Worm (Caenorhabditis elegans): ENCODE measurements around the gene fip-7.
A peak's percentile ranks its signal among the peaks of the same experiment; 100 is the strongest.
"Not testable (repeated sequence)": the region's sequence is repeated elsewhere in the genome, so short reads cannot be mapped to it uniquely, and the experiment has no call there.

Gene fip-7

ce11 chrIV:16643782-16644181, 17.8 kb downstream of the fip-7 start:
- no peak for TF ChIP-seq D1046.2 (GFP tag; IDR thresholded peaks at IDR 0.05)
- TF ChIP-seq lin-38 (GFP tag; IDR thresholded peaks at IDR 0.05) = no peak
- TF ChIP-seq ceh-28 (tag; optimal IDR thresholded peaks at IDR 0.05) = peak; percentile 97
- no peak for TF ChIP-seq dmd-8 (GFP tag; IDR thresholded peaks at IDR 0.05)

- TF ChIP-seq ceh-28 (tag; optimal IDR thresholded peaks at IDR 0.05) = peak; percentile 40
Measured at ce11 chrIV:16644979-16645378, 19.0 kb downstream of the fip-7 start.

- TF ChIP-seq ztf-7 (tag; optimal IDR thresholded peaks at IDR 0.05) (no peak), R02D3.7 (tag; optimal IDR thresholded peaks at IDR 0.05) (no peak), Y48G9A.11 (GFP tag; IDR thresholded peaks at IDR 0.05) (no peak), nhr-76 (tag; optimal IDR thresholded peaks at IDR 0.05) (no peak), T26A8.4 (GFP tag; IDR thresholded peaks at IDR 0.05) (no peak), ceh-82 (tag; optimal IDR thresholded peaks at IDR 0.05) (no peak), snpc-4 (tag; optimal IDR thresholded peaks at IDR 0.05) (no peak), madf-5 (GFP tag; IDR thresholded peaks at IDR 0.05) (no peak), ceh-28 (tag; optimal IDR thresholded peaks at IDR 0.05) (peak; percentile 89), lin-29 (GFP tag; IDR thresholded peaks at IDR 0.05) (no peak), aha-1 (tag) (peak; percentile 45), attf-4 (tag; optimal IDR thresholded peaks at IDR 0.05) (no peak)
Measured at ce11 chrIV:16645492-16646191, 19.6 kb downstream of the fip-7 start.

- not testable (repeated sequence) for TF ChIP-seq aly-2 (tag; optimal IDR thresholded peaks at IDR 0.05); ztf-11 (tag; optimal IDR thresholded peaks at IDR 0.05); F44E2.7 (GFP tag; IDR thresholded peaks at IDR 0.05)
Measured at ce11 chrIV:16646192-16646544, 20.2 kb downstream of the fip-7 start, which contains the start of gene Y51H4A.13. Gene Y51H4A.13, minus strand, starts transcription at chrIV:16646373.

ce11 chrIV:16648414-16648813, 22.4 kb downstream of the fip-7 start:
- TF ChIP-seq set-16 (GFP tag; IDR thresholded peaks at IDR 0.05) = peak; percentile 87

- TF ChIP-seq set-16 (GFP tag; IDR thresholded peaks at IDR 0.05) = peak; percentile 96
Measured at ce11 chrIV:16650256-16650655, 24.2 kb downstream of the fip-7 start.

- peak; percentile 22; the same call in 1 of the 2 replicates for TF ChIP-seq egl-43 (GFP tag; IDR thresholded peaks at IDR 0.05)
- peak; percentile 88 for TF ChIP-seq set-16 (GFP tag; IDR thresholded peaks at IDR 0.05)
Measured at ce11 chrIV:16651004-16651403, 25.0 kb downstream of the fip-7 start.

ce11 chrIV:16655783-16656182, 29.8 kb downstream of the fip-7 start, which contains the start of gene set-26:
Gene set-26, minus strand, starts transcription at chrIV:16655883.
- not testable (repeated sequence) for TF ChIP-seq Y48G9A.11 (GFP tag; IDR thresholded peaks at IDR 0.05); arid-1 (GFP tag; conservative IDR thresholded peaks at IDR 0.05); fos-1 (tag; optimal IDR thresholded peaks at IDR 0.05)

ce11 chrIV:16656232-16656631, 30.2 kb downstream of the fip-7 start, which contains the start of gene tsr-2:
Gene tsr-2, plus strand, starts transcription at chrIV:16656613.
- TF ChIP-seq ama-1 (optimal IDR thresholded peaks at IDR 0.05) (peak; percentile 71), nhr-48 (tag; optimal IDR thresholded peaks at IDR 0.05) (peak; percentile 46), R02D3.7 (tag; optimal IDR thresholded peaks at IDR 0.05) (no peak), daf-8 (GFP tag; IDR thresholded peaks at IDR 0.05) (no peak), mep-1 (tag; optimal IDR thresholded peaks at IDR 0.05) (peak; percentile 92), D1046.2 (GFP tag; IDR thresholded peaks at IDR 0.05) (no peak), madf-5 (GFP tag; IDR thresholded peaks at IDR 0.05) (no peak), spr-1 (tag; optimal IDR thresholded peaks at IDR 0.05) (peak; percentile 25), rbr-2 (tag; optimal IDR thresholded peaks at IDR 0.05) (peak; percentile 86), F44E2.7 (GFP tag; IDR thresholded peaks at IDR 0.05) (no peak), lin-13 (GFP tag; optimal IDR thresholded peaks at IDR 0.05) (peak; percentile 66), php-3 (GFP tag; IDR thresholded peaks at IDR 0.05) (no peak), jun-1 (tag; optimal IDR thresholded peaks at IDR 0.05) (peak; percentile 29), nhr-77 (tag; optimal IDR thresholded peaks at IDR 0.05) (peak; percentile 42), zip-11 (GFP tag; IDR thresholded peaks at IDR 0.05) (no peak), madf-9 (GFP tag; conservative IDR thresholded peaks at IDR 0.05) (peak; percentile 56; the same call in 1 of the 2 replicates), duxl-1 (tag; optimal IDR thresholded peaks at IDR 0.05; ENCODE audit: poor library complexity) (peak; percentile 26), lsy-2 (tag; optimal IDR thresholded peaks at IDR 0.05) (peak; percentile 94 to 99)
